Worm (Caenorhabditis elegans): ENCODE measurements around the gene K06A4.7.

The K06A4.7 gene

ce11 chrV:9451485-9451884, 39.8 kb downstream of the K06A4.7 start:
- no peak for TF ChIP-seq unc-62 (GFP tag; optimal IDR thresholded peaks at IDR 0.05)

ce11 chrV:9444618-9445017, 46.7 kb downstream of the K06A4.7 start:
- no peak for TF ChIP-seq unc-62 (GFP tag; optimal IDR thresholded peaks at IDR 0.05)

ce11 chrV:9443748-9444147, 47.5 kb downstream of the K06A4.7 start, which contains the start of gene wdr-62:
Gene wdr-62 (plus strand): TSS chrV:9444048.
- no peak for TF ChIP-seq unc-62 (GFP tag; optimal IDR thresholded peaks at IDR 0.05)

DNA sequence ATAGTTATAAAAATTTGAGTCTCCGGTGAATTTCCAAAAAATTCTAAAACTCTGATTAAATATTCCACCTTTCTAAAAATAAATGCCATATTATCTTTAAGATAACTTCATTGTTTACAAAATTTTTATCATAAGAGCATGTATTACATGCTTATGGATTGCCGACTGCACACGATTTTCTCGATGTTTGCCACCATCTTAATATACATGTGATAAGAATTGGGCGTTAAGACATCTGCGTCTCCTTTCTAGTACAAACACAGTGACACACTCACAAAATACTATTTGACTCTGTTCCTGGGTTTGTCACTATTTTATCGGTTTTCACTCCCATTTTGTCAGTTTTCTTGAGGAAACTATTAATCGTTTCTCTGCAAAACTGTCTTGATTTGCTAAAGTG, 48.2 kb downstream of the K06A4.7 start:
- no peak for TF ChIP-seq unc-62 (GFP tag; optimal IDR thresholded peaks at IDR 0.05)

- TF ChIP-seq unc-62 (GFP tag; optimal IDR thresholded peaks at IDR 0.05), result no peak
These were observed 48.8 kb downstream of the K06A4.7 start for ce11 chrV:9442471-9442870.

ce11 chrV:9441046-9441445, 50.2 kb downstream of the K06A4.7 start:
- TF ChIP-seq unc-62 (GFP tag; optimal IDR thresholded peaks at IDR 0.05), result no peak

ce11 chrV:9440003-9440319, 51.3 kb downstream of the K06A4.7 start:
- TF ChIP-seq unc-62 (GFP tag; optimal IDR thresholded peaks at IDR 0.05), result no peak
